Worm (Caenorhabditis elegans) whole organism, young adult: ENCODE results near the gene srxa-10.

Experiments used
- B0261.1 ChIP-seq: sonication (generic microtip); optimal IDR thresholded peaks from 2 replicates; lab custom pipeline; 2016; ENCODE audit warnings: mild to moderate bottlenecking, missing genetic modification characterization, moderate library complexity, missing compliant biosample characterization
- D2030.7 ChIP-seq: fragments of 200-800 bp; sonication (Bioruptor generic); IDR thresholded peaks from 2 replicates; pipeline ENCODE4 v1.3.6; 2022; ENCODE audit warnings: missing genetic modification reagents, missing genetic modification characterization, missing compliant biosample characterization
- F10E7.11 ChIP-seq: sonication (generic microtip); optimal IDR thresholded peaks from 2 replicates; lab custom pipeline; 2017; ENCODE audit warnings: mild to moderate bottlenecking, missing genetic modification characterization, moderate library complexity, missing compliant biosample characterization
- F33H1.4 ChIP-seq: fragments of 200-800 bp; sonication (Bioruptor generic); IDR thresholded peaks from 2 replicates; pipeline ENCODE4 v1.3.6; 2022; ENCODE audit warnings: missing genetic modification reagents, missing genetic modification characterization, missing compliant biosample characterization
- F37B4.10 ChIP-seq: fragments of 200-800 bp; sonication (Bioruptor generic); IDR thresholded peaks from 2 replicates; pipeline ENCODE4 v1.3.6; 2022; ENCODE audit warnings: missing genetic modification characterization, missing compliant biosample characterization
- F49E8.2 ChIP-seq: sonication (generic microtip); optimal IDR thresholded peaks from 3 replicates; lab custom pipeline; 2017; ENCODE audit warnings: missing genetic modification characterization, mild to moderate bottlenecking, missing compliant biosample characterization, antibody characterized with exemption, moderate library complexity; ENCODE audit not compliant: insufficient read depth
- F52B5.7 ChIP-seq: sonication (generic microtip); optimal IDR thresholded peaks from 2 replicates; lab custom pipeline; 2016; ENCODE audit warnings: mild to moderate bottlenecking, missing genetic modification characterization, missing compliant biosample characterization
- F55B11.4 ChIP-seq: sonication (generic microtip); optimal IDR thresholded peaks from 2 replicates; lab custom pipeline; 2016; ENCODE audit warnings: missing compliant biosample characterization, missing genetic modification characterization, borderline replicate concordance; ENCODE audit not compliant: insufficient read depth
- F57A8.1 ChIP-seq: fragments of 200-800 bp; sonication (Bioruptor generic); optimal IDR thresholded peaks from 2 replicates; lab custom pipeline; 2018; ENCODE audit warnings: mild to moderate bottlenecking, missing genetic modification characterization, moderate library complexity, missing compliant biosample characterization
- T07F8.4 ChIP-seq: sonication (generic microtip); optimal IDR thresholded peaks from 2 replicates; lab custom pipeline; 2016; ENCODE audit warnings: mild to moderate bottlenecking, missing genetic modification characterization, moderate library complexity, missing compliant biosample characterization
- T26A5.8 ChIP-seq: sonication (generic microtip); optimal IDR thresholded peaks from 2 replicates; lab custom pipeline; 2016; ENCODE audit warnings: missing genetic modification characterization, missing compliant biosample characterization
- Y53G8AR.9 ChIP-seq: fragments of 200-800 bp; sonication (Bioruptor generic); conservative IDR thresholded peaks from 2 replicates; pipeline ENCODE4 v1.3.6; 2022; ENCODE audit warnings: missing genetic modification reagents, missing genetic modification characterization, missing compliant biosample characterization
- ama-1 ChIP-seq, 3 experiments: fragments of 150-350 bp in 1 of 3; sonication (generic microtip) in 2 of 3; optimal IDR thresholded peaks; 2 replicates each; lab custom pipeline; 2014 to 2018; ENCODE audit warnings: missing biosample characterization in 2 of 3, missing genetic modification characterization in 2 of 3, missing genetic modification reagents in 2 of 3
- attf-6 ChIP-seq: fragments of 200-800 bp; sonication (Bioruptor generic); IDR thresholded peaks from 2 replicates; pipeline ENCODE4 v1.3.6; 2022; ENCODE audit warnings: missing genetic modification reagents, missing genetic modification characterization, missing compliant biosample characterization
- ceh-100 ChIP-seq: fragments of 200-800 bp; sonication (Bioruptor generic); IDR thresholded peaks from 2 replicates; pipeline ENCODE4 v1.3.6; 2022; ENCODE audit warnings: missing genetic modification reagents, missing genetic modification characterization, missing compliant biosample characterization
- ceh-58 ChIP-seq: fragments of 200-800 bp; sonication (Bioruptor generic); IDR thresholded peaks from 2 replicates; pipeline ENCODE4 v1.3.6; 2022; ENCODE audit warnings: missing genetic modification characterization, missing compliant biosample characterization
- dox-1 ChIP-seq: fragments of 200-800 bp; sonication (Bioruptor generic); IDR thresholded peaks from 2 replicates; pipeline ENCODE4 v1.3.6; 2022; ENCODE audit warnings: missing genetic modification reagents, missing genetic modification characterization, missing compliant biosample characterization
- efl-1 ChIP-seq: fragments of 150-350 bp; optimal IDR thresholded peaks from 2 replicates; lab custom pipeline; 2014; ENCODE audit warnings: missing biosample characterization, missing genetic modification reagents, missing genetic modification characterization
- egl-18 ChIP-seq: fragments of 200-800 bp; sonication (Bioruptor generic); IDR thresholded peaks from 2 replicates; pipeline ENCODE4 v1.3.6; 2022; ENCODE audit warnings: missing genetic modification reagents, missing genetic modification characterization, missing compliant biosample characterization
- ekl-4 ChIP-seq: fragments of 200-800 bp; sonication (Bioruptor generic); IDR thresholded peaks from 2 replicates; pipeline ENCODE4 v1.3.6; 2022; ENCODE audit warnings: missing genetic modification reagents, missing genetic modification characterization, missing compliant biosample characterization
- ets-4 ChIP-seq: fragments of 200-800 bp; sonication (Bioruptor generic); optimal IDR thresholded peaks from 2 replicates; lab custom pipeline; 2018; ENCODE audit warnings: mild to moderate bottlenecking, missing genetic modification characterization, missing compliant biosample characterization
- gei-17 ChIP-seq: fragments of 200-800 bp; sonication (Bioruptor generic); optimal IDR thresholded peaks from 2 replicates; lab custom pipeline; 2018; ENCODE audit warnings: mild to moderate bottlenecking, missing genetic modification characterization, missing compliant biosample characterization
- hmg-1.2 ChIP-seq: fragments of 200-800 bp; sonication (Bioruptor generic); IDR thresholded peaks from 2 replicates; pipeline ENCODE4 v1.3.6; 2022; ENCODE audit warnings: missing genetic modification reagents, missing genetic modification characterization, missing compliant biosample characterization
- let-607 ChIP-seq, 2 experiments: fragments of 200-800 bp in 1 of 2; sonication (Bioruptor generic) in 1 of 2; sonication (generic microtip) in 1 of 2; optimal IDR thresholded peaks; 2 replicates each; lab custom pipeline; 2016 to 2018; ENCODE audit warnings: mild to moderate bottlenecking in 2 of 2, missing compliant biosample characterization in 2 of 2, missing genetic modification characterization in 2 of 2, moderate library complexity in 2 of 2, missing genotype in 1 of 2
- lin-35 ChIP-seq, 3 experiments: fragments of 150-350 bp in 2 of 3; sonication (generic microtip) in 1 of 3; optimal IDR thresholded peaks; 2 replicates each; lab custom pipeline; 2014 to 2018; ENCODE audit warnings: missing biosample characterization in 3 of 3, missing genetic modification characterization in 3 of 3, missing genetic modification reagents in 3 of 3
- lin-40 ChIP-seq: sonication (generic microtip); optimal IDR thresholded peaks from 2 replicates; lab custom pipeline; 2016; ENCODE audit warnings: missing genetic modification characterization, mild to moderate bottlenecking, missing compliant biosample characterization, missing genotype, missing genetic modification reagents
- lin-54 ChIP-seq: fragments of 200-800 bp; sonication (Bioruptor generic); optimal IDR thresholded peaks from 2 replicates; lab custom pipeline; 2018; ENCODE audit warnings: mild to moderate bottlenecking, missing genetic modification characterization, missing compliant biosample characterization
- lir-1 ChIP-seq: fragments of 200-800 bp; sonication (Bioruptor generic); conservative IDR thresholded peaks from 2 replicates; pipeline ENCODE4 v1.3.6; 2022; ENCODE audit warnings: missing genetic modification reagents, missing genetic modification characterization, missing compliant biosample characterization
- lsl-1 ChIP-seq: fragments of 200-800 bp; sonication (Bioruptor generic); optimal IDR thresholded peaks from 2 replicates; lab custom pipeline; 2018; ENCODE audit warnings: mild to moderate bottlenecking, missing genetic modification characterization, moderate library complexity, missing compliant biosample characterization
- madf-6 ChIP-seq: fragments of 200-800 bp; sonication (Bioruptor generic); IDR thresholded peaks from 2 replicates; pipeline ENCODE4 v1.3.6; 2022; ENCODE audit warnings: missing genetic modification reagents, missing genetic modification characterization, missing compliant biosample characterization
- madf-8 ChIP-seq: fragments of 200-800 bp; sonication (Bioruptor generic); conservative IDR thresholded peaks from 2 replicates; pipeline ENCODE4 v1.3.6; 2022; ENCODE audit warnings: missing genetic modification reagents, missing genetic modification characterization, missing compliant biosample characterization
- mel-28 ChIP-seq: sonication (generic microtip); optimal IDR thresholded peaks from 2 replicates; lab custom pipeline; 2016; ENCODE audit warnings: borderline replicate concordance, mild to moderate bottlenecking, missing genetic modification characterization, missing compliant biosample characterization
- nfya-2 ChIP-seq: fragments of 200-800 bp; sonication (Bioruptor generic); IDR thresholded peaks from 2 replicates; pipeline ENCODE4 v1.3.6; 2022; ENCODE audit warnings: missing genetic modification reagents, missing genetic modification characterization, missing compliant biosample characterization
- nfyb-1 ChIP-seq: fragments of 200-800 bp; sonication (Bioruptor generic); IDR thresholded peaks from 2 replicates; pipeline ENCODE4 v1.3.6; 2022; ENCODE audit warnings: missing genetic modification reagents, missing genetic modification characterization, missing compliant biosample characterization
- nhr-120 ChIP-seq: fragments of 200-800 bp; sonication (Bioruptor generic); IDR thresholded peaks from 2 replicates; pipeline ENCODE4 v1.3.6; 2022; ENCODE audit warnings: missing genetic modification characterization, missing compliant biosample characterization
- nhr-179 ChIP-seq: sonication (generic microtip); optimal IDR thresholded peaks from 2 replicates; lab custom pipeline; 2016; ENCODE audit warnings: mild to moderate bottlenecking, missing genetic modification characterization, missing compliant biosample characterization
- nhr-90 ChIP-seq: sonication (generic microtip); optimal IDR thresholded peaks from 2 replicates; lab custom pipeline; 2016; ENCODE audit warnings: missing genotype, mild to moderate bottlenecking, missing genetic modification characterization, missing compliant biosample characterization
- pbrm-1 ChIP-seq: fragments of 200-800 bp; sonication (Bioruptor generic); IDR thresholded peaks from 2 replicates; pipeline ENCODE4 v1.3.6; 2022; ENCODE audit warnings: missing genetic modification reagents, missing genetic modification characterization, missing compliant biosample characterization
- pha-4 ChIP-seq: fragments of 150-350 bp; sonication (generic microtip); optimal IDR thresholded peaks from 2 replicates; lab custom pipeline; 2014; ENCODE audit warnings: missing biosample characterization, missing genetic modification reagents, missing genetic modification characterization
- rec-8 ChIP-seq, 2 experiments: sonication (generic microtip); optimal IDR thresholded peaks; 2 replicates each; lab custom pipeline; 2016; ENCODE audit warnings: mild to moderate bottlenecking in 2 of 2, missing genetic modification characterization in 2 of 2, missing genetic modification reagents in 2 of 2, missing genotype in 2 of 2, missing biosample characterization in 1 of 2, missing compliant biosample characterization in 1 of 2, moderate library complexity in 1 of 2
- repo-1 ChIP-seq: sonication (generic microtip); optimal IDR thresholded peaks from 2 replicates; lab custom pipeline; 2017; ENCODE audit warnings: mild to moderate bottlenecking, missing genetic modification characterization, missing compliant biosample characterization
- rpc-1 ChIP-seq, 2 experiments: fragments of 150-350 bp in 1 of 2; sonication (generic microtip) in 1 of 2; optimal IDR thresholded peaks; 2 replicates each; lab custom pipeline; 2014 to 2018; ENCODE audit warnings: missing biosample characterization in 1 of 2, missing genetic modification characterization in 1 of 2, missing genetic modification reagents in 1 of 2, missing genotype in 1 of 2
- snpc-3.4 ChIP-seq: sonication (generic microtip); optimal IDR thresholded peaks from 2 replicates; lab custom pipeline; 2017; ENCODE audit warnings: missing genetic modification characterization, mild to moderate bottlenecking, missing compliant biosample characterization, antibody characterized with exemption, moderate library complexity, missing genotype, missing genetic modification reagents
- unc-62 ChIP-seq: fragments of 150-350 bp; optimal IDR thresholded peaks from 2 replicates; lab custom pipeline; 2014; ENCODE audit warnings: missing biosample characterization, missing genetic modification reagents, missing genetic modification characterization

srxa-10 gene

ce11 chrIII:9818763-9819162 is 22.4 kb upstream of the srxa-10 start, which contains the start of gene panl-3 (continued):
- TF ChIP-seq ets-4 (GFP tag; lab: Kevin White, UChicago) = no peak
- TF ChIP-seq mel-28 (tag; lab: Kevin White, UChicago) = no peak
- no peak for TF ChIP-seq attf-6 (GFP tag; lab: Robert Waterston, UW)
- TF ChIP-seq pbrm-1 (GFP tag; lab: Robert Waterston, UW) = 0 out of 2 replicates have a peak, but pooled peaks have one; percentile 12
- TF ChIP-seq F37B4.10 (GFP tag; lab: Robert Waterston, UW) = no peak
- TF ChIP-seq nfyb-1 = 0 out of 2 replicates have a peak, but pooled peaks have one; percentile 18
- TF ChIP-seq gei-17 = no peak
- no peak for TF ChIP-seq pha-4 (tag; lab: Kevin White, UChicago)
- TF ChIP-seq ceh-100 (GFP tag; lab: Robert Waterston, UW) = no peak
- no peak for TF ChIP-seq F52B5.7 (tag; lab: Kevin White, UChicago)
- no peak for TF ChIP-seq Y53G8AR.9 (GFP tag; lab: Robert Waterston, UW)
- no peak for TF ChIP-seq ceh-58 (GFP tag; lab: Robert Waterston, UW)
- no peak for TF ChIP-seq B0261.1 (tag; lab: Kevin White, UChicago)
- TF ChIP-seq lin-35 (GFP tag; optimal IDR thresholded peaks at IDR 0.05; lab: Kevin White, UChicago) = no peak
- TF ChIP-seq F10E7.11 (tag; lab: Kevin White, UChicago) = no peak
- TF ChIP-seq hmg-1.2 = peak; percentile 46; the same call in 1 of the 2 replicates
- no peak for TF ChIP-seq T26A5.8 (tag; lab: Kevin White, UChicago)
- no peak for TF ChIP-seq rpc-1 (optimal IDR thresholded peaks at IDR 0.05; lab: Kevin White, UChicago)
- TF ChIP-seq rpc-1 (tag; optimal IDR thresholded peaks at IDR 0.05; lab: Kevin White, UChicago) = no peak
- TF ChIP-seq D2030.7 (GFP tag; lab: Robert Waterston, UW) = 0 out of 2 replicates have a peak, but pooled peaks have one; percentile 19
- no peak for TF ChIP-seq F57A8.1 (GFP tag; lab: Kevin White, UChicago)
- no peak; the same call in 1 of the 2 replicates for TF ChIP-seq ekl-4
- no peak for TF ChIP-seq egl-18 (GFP tag; lab: Robert Waterston, UW)
- TF ChIP-seq ama-1 (optimal IDR thresholded peaks at IDR 0.05; lab: Kevin White, UChicago) = peak; percentile 22
- TF ChIP-seq ama-1 (GFP tag; optimal IDR thresholded peaks at IDR 0.05; lab: Kevin White, UChicago) = no peak
- peak; percentile 39 to 46 for TF ChIP-seq let-607 (tag; optimal IDR thresholded peaks at IDR 0.05; lab: Kevin White, UChicago)
- no peak for TF ChIP-seq F55B11.4
- no peak for TF ChIP-seq unc-62 (GFP tag; lab: Kevin White, UChicago)
- no peak for TF ChIP-seq nhr-120 (GFP tag; lab: Robert Waterston, UW)
- TF ChIP-seq T07F8.4 (tag; lab: Kevin White, UChicago) = no peak
- TF ChIP-seq nfya-2 (GFP tag; lab: Robert Waterston, UW) = no peak
- no peak for TF ChIP-seq nhr-179 (tag; lab: Kevin White, UChicago)
- TF ChIP-seq nhr-90 (tag; lab: Kevin White, UChicago) = no peak
- peak; percentile 37 for TF ChIP-seq lin-40 (tag; lab: Kevin White, UChicago)

- peak; percentile 35 for TF ChIP-seq efl-1
- TF ChIP-seq F33H1.4 (GFP tag; lab: Robert Waterston, UW) = peak; percentile 31
- TF ChIP-seq madf-8 (GFP tag; lab: Robert Waterston, UW) = 0 out of 2 replicates have a peak, but pooled peaks have one; percentile 24
- TF ChIP-seq lir-1 (GFP tag; lab: Robert Waterston, UW) = no peak
- peak; percentile 60 for TF ChIP-seq madf-6 (GFP tag; lab: Robert Waterston, UW)
- TF ChIP-seq repo-1 (tag; lab: Kevin White, UChicago) = no peak
- peak; percentile 26 for TF ChIP-seq F49E8.2 (tag; lab: Kevin White, UChicago)
- peak; percentile 45 for TF ChIP-seq lin-54 (GFP tag; lab: Kevin White, UChicago)
- peak; percentile 1 for TF ChIP-seq snpc-3.4 (tag; lab: Kevin White, UChicago)
- peak; percentile 30; the same call in 1 of the 2 replicates for TF ChIP-seq dox-1 (GFP tag; lab: Robert Waterston, UW)
- no peak for TF ChIP-seq rec-8 (tag; optimal IDR thresholded peaks at IDR 0.05; lab: Kevin White, UChicago)
- peak; percentile 93 for TF ChIP-seq lsl-1 (GFP tag; lab: Kevin White, UChicago)
These were observed 21.5 kb upstream of the srxa-10 start for ce11 chrIII:9817894-9818293.
